Worm (Caenorhabditis elegans): ENCODE measurements around the gene fbxc-23.
A peak's percentile ranks its signal among the peaks of the same experiment; 100 is the strongest.

The fbxc-23 gene

DNA sequence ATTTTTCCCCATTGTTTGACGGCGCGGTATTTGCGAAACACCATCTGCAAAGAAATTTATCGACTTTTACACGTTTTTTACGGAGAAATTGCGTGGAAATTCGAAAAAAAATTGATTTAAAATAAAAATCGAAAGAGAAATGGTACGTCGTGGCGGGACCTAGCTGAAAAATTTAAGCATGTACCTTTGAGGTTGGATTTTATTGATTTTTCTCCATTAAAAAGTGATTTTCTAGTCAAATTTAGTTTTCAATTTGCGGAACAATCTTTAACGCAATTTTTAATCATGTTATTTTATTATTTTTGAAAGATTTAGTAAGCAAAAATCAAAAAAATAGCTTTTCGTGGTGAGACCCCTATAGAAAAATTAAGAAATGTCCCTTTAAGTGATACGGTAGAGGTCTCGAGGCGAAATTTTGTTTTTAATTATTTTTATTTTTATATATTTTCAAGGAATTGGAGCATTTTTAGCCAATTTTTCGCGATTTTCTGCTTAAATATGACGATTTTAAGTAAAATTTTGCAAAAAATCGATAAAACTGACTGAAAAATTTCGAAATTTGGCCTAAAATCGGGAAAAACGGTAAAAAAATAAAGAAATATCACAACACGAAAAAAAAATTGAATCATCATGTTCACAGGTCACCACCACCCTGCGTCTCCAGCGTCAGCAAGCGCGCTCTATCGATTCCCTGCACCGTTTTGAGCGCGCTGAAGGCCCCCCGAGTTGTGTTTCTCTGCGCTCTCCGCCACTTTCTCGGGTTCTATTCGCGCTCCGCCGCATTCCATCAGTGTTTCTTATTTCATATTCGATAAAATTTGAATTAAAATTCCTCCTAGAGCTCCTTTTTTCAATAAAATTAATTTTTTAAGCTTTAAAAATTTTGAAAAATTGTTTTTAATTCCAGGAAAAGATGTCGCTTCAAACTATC is 21.1 kb downstream of the fbxc-23 start, which contains the start of the genes mrpl-37 and lin-38 (continued):
- peak; percentile 58 to 77 (median 69) for TF ChIP-seq dpl-1 (GFP tag; optimal IDR thresholded peaks at IDR 0.05)
- TF ChIP-seq fkh-8 (tag; optimal IDR thresholded peaks at IDR 0.05) = peak; percentile 75
- TF ChIP-seq sptf-1 (tag; optimal IDR thresholded peaks at IDR 0.05) = no peak
- no peak for TF ChIP-seq mef-2 (tag; optimal IDR thresholded peaks at IDR 0.05)
- TF ChIP-seq egl-13 (tag; optimal IDR thresholded peaks at IDR 0.05) = peak; percentile 35
- peak; percentile 23 for TF ChIP-seq blmp-1 (tag; optimal IDR thresholded peaks at IDR 0.05)
- no peak for TF ChIP-seq zag-1 (tag; optimal IDR thresholded peaks at IDR 0.05)
- peak; percentile 97 for TF ChIP-seq lin-15B (tag; optimal IDR thresholded peaks at IDR 0.05)
- peak; percentile 84 for TF ChIP-seq skn-1 (tag; optimal IDR thresholded peaks at IDR 0.05)
- no peak for TF ChIP-seq hlh-4 (tag; optimal IDR thresholded peaks at IDR 0.05)
- no peak for TF ChIP-seq lir-3 (tag; optimal IDR thresholded peaks at IDR 0.05; ENCODE audit: poor library complexity)
- TF ChIP-seq irx-1 (tag; optimal IDR thresholded peaks at IDR 0.05) = no peak
- TF ChIP-seq egl-27 (tag; optimal IDR thresholded peaks at IDR 0.05) = no peak
- peak; percentile 28 for TF ChIP-seq jun-1 (tag; optimal IDR thresholded peaks at IDR 0.05)
- no peak for TF ChIP-seq sox-4 (tag; optimal IDR thresholded peaks at IDR 0.05)
- no peak for TF ChIP-seq sup-37 (GFP tag; optimal IDR thresholded peaks at IDR 0.05)
- TF ChIP-seq grh-1 (GFP tag; IDR thresholded peaks at IDR 0.05) = no peak
- peak; percentile 53 for TF ChIP-seq nhr-19 (GFP tag; conservative IDR thresholded peaks at IDR 0.05)
- TF ChIP-seq dsc-1 (tag; optimal IDR thresholded peaks at IDR 0.05) = no peak
- TF ChIP-seq efl-1 (optimal IDR thresholded peaks at IDR 0.05) = peak; percentile 75 to 87
- TF ChIP-seq efl-1 (GFP tag; optimal IDR thresholded peaks at IDR 0.05 in 1 of 2) = peak; percentile 75 to 95
- TF ChIP-seq hpl-2 (GFP tag; optimal IDR thresholded peaks at IDR 0.05) = no peak
- peak in 1 of 2 experiments; percentile 49 for TF ChIP-seq mdl-1 (tag; optimal IDR thresholded peaks at IDR 0.05)
- no peak for TF ChIP-seq elt-2 (tag; optimal IDR thresholded peaks at IDR 0.05)
- TF ChIP-seq ces-1 (GFP tag; optimal IDR thresholded peaks at IDR 0.05) = no peak
- peak; percentile 65 for TF ChIP-seq lin-13 (GFP tag; optimal IDR thresholded peaks at IDR 0.05)
- no peak for TF ChIP-seq ztf-11 (tag; optimal IDR thresholded peaks at IDR 0.05)
- no peak for TF ChIP-seq ztf-4 (tag; optimal IDR thresholded peaks at IDR 0.05)
- TF ChIP-seq nhr-11 (tag; optimal IDR thresholded peaks at IDR 0.05) = no peak
- peak; percentile 78 for TF ChIP-seq C16A3.4 (tag; optimal IDR thresholded peaks at IDR 0.05)
- TF ChIP-seq unc-130 (tag; optimal IDR thresholded peaks at IDR 0.05) = peak; percentile 60
- TF ChIP-seq aha-1 (tag; optimal IDR thresholded peaks at IDR 0.05) = no peak
- peak; percentile 9 for TF ChIP-seq nhr-90 (tag; optimal IDR thresholded peaks at IDR 0.05; ENCODE audit: poor library complexity)
- TF ChIP-seq ceh-82 (tag; optimal IDR thresholded peaks at IDR 0.05) = peak in 2 of 3 experiments; percentile 10 to 81

DNA sequence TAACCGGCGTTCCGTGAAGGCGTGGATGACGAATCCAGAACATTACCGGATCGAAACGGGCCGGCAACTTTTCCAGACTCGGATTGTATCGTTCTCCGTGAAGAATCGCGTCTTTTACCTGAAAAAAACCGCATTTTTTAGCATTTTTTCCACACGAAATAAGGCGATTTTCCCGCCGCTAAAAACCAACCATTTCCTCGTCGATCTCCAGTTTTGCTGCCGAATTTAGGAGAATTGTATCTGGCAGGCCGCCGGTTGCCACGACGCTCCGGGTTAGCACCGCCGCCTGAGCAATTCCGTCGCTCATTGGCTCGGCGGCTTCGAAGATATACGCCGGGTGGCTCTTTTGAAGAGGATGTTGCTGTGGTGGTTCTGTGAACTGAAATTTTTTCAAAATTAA is 22.0 kb downstream of the fbxc-23 start:
- TF ChIP-seq snpc-4 (tag; optimal IDR thresholded peaks at IDR 0.05) (no peak), ceh-88 (GFP tag; IDR thresholded peaks at IDR 0.05) (no peak), efl-1 (optimal IDR thresholded peaks at IDR 0.05) (no peak), efl-1 (GFP tag; optimal IDR thresholded peaks at IDR 0.05 in 1 of 2) (peak in 1 of 2 experiments; percentile 64)

ce11 chrII:13567871-13568270 is 28.5 kb downstream of the fbxc-23 start, which contains the start of gene Y48E1B.3:
TSS of gene Y48E1B.3 (minus strand) at chrII:13567971.
- TF ChIP-seq lin-35 (GFP tag; optimal IDR thresholded peaks at IDR 0.05) = no peak
- no peak for TF ChIP-seq unc-30 (tag; optimal IDR thresholded peaks at IDR 0.05)
- no peak for TF ChIP-seq fos-1 (tag; optimal IDR thresholded peaks at IDR 0.05)
- TF ChIP-seq fkh-8 (tag; optimal IDR thresholded peaks at IDR 0.05) = no peak
- no peak for TF ChIP-seq nhr-71 (tag; optimal IDR thresholded peaks at IDR 0.05)
- no peak for TF ChIP-seq skn-1 (tag; optimal IDR thresholded peaks at IDR 0.05)
- no peak for TF ChIP-seq Y116A8C.19 (tag; optimal IDR thresholded peaks at IDR 0.05; ENCODE audit: borderline replicate concordance)
- no peak for TF ChIP-seq pqm-1 (tag; optimal IDR thresholded peaks at IDR 0.05)
- TF ChIP-seq nhr-12 (tag; optimal IDR thresholded peaks at IDR 0.05) = no peak
- TF ChIP-seq C04F5.9 (tag; optimal IDR thresholded peaks at IDR 0.05) = no peak
- no peak for TF ChIP-seq lin-15B (tag; optimal IDR thresholded peaks at IDR 0.05)

Data from whole organism, L1 larva.